Worm (Caenorhabditis elegans) whole organism, young adult: ENCODE measurements around the gene pelo-1.

Source experiments
- B0019.2 ChIP-seq: fragments of 200-800 bp; sonication (Bioruptor generic); conservative IDR thresholded peaks from 2 replicates; pipeline ENCODE4 v1.3.6; 2022; ENCODE audit warnings: missing genetic modification reagents, missing genetic modification characterization, missing compliant biosample characterization
- B0035.1 ChIP-seq: sonication (generic microtip); optimal IDR thresholded peaks from 2 replicates; lab custom pipeline; 2016; ENCODE audit warnings: missing genetic modification characterization, mild to moderate bottlenecking, missing compliant biosample characterization, missing genotype, missing genetic modification reagents
- C17E4.6 ChIP-seq: fragments of 200-800 bp; sonication (Bioruptor generic); IDR thresholded peaks from 2 replicates; pipeline ENCODE4 v1.3.6; 2022; ENCODE audit warnings: missing genetic modification reagents, missing genetic modification characterization, missing compliant biosample characterization
- F10E7.11 ChIP-seq: sonication (generic microtip); optimal IDR thresholded peaks from 2 replicates; lab custom pipeline; 2017; ENCODE audit warnings: mild to moderate bottlenecking, missing genetic modification characterization, moderate library complexity, missing compliant biosample characterization
- F33H1.4 ChIP-seq: fragments of 200-800 bp; sonication (Bioruptor generic); IDR thresholded peaks from 2 replicates; pipeline ENCODE4 v1.3.6; 2022; ENCODE audit warnings: missing genetic modification reagents, missing genetic modification characterization, missing compliant biosample characterization
- F37B4.10 ChIP-seq: fragments of 200-800 bp; sonication (Bioruptor generic); IDR thresholded peaks from 2 replicates; pipeline ENCODE4 v1.3.6; 2022; ENCODE audit warnings: missing genetic modification characterization, missing compliant biosample characterization
- F49E8.2 ChIP-seq: sonication (generic microtip); optimal IDR thresholded peaks from 3 replicates; lab custom pipeline; 2017; ENCODE audit warnings: missing genetic modification characterization, mild to moderate bottlenecking, missing compliant biosample characterization, antibody characterized with exemption, moderate library complexity; ENCODE audit not compliant: insufficient read depth
- F52B5.7 ChIP-seq: sonication (generic microtip); optimal IDR thresholded peaks from 2 replicates; lab custom pipeline; 2016; ENCODE audit warnings: mild to moderate bottlenecking, missing genetic modification characterization, missing compliant biosample characterization
- T07F8.4 ChIP-seq: sonication (generic microtip); optimal IDR thresholded peaks from 2 replicates; lab custom pipeline; 2016; ENCODE audit warnings: mild to moderate bottlenecking, missing genetic modification characterization, moderate library complexity, missing compliant biosample characterization
- ZK185.1 ChIP-seq: sonication (generic microtip); optimal IDR thresholded peaks from 2 replicates; lab custom pipeline; 2016; ENCODE audit warnings: mild to moderate bottlenecking, missing genetic modification characterization, missing compliant biosample characterization; ENCODE audit not compliant: poor library complexity, severe bottlenecking
- aptf-3 ChIP-seq: fragments of 200-800 bp; sonication (Bioruptor generic); IDR thresholded peaks from 2 replicates; pipeline ENCODE4 v1.3.6; 2022; ENCODE audit warnings: missing genetic modification characterization, missing compliant biosample characterization
- attf-6 ChIP-seq: fragments of 200-800 bp; sonication (Bioruptor generic); IDR thresholded peaks from 2 replicates; pipeline ENCODE4 v1.3.6; 2022; ENCODE audit warnings: missing genetic modification reagents, missing genetic modification characterization, missing compliant biosample characterization
- ceh-27 ChIP-seq: fragments of 200-800 bp; sonication (Bioruptor generic); optimal IDR thresholded peaks from 2 replicates; lab custom pipeline; 2018; ENCODE audit warnings: mild to moderate bottlenecking, missing genetic modification characterization, moderate library complexity, missing compliant biosample characterization
- ceh-40 ChIP-seq: fragments of 200-800 bp; sonication (Bioruptor generic); IDR thresholded peaks from 2 replicates; pipeline ENCODE4 v1.3.6; 2022; ENCODE audit warnings: missing genetic modification characterization, missing compliant biosample characterization
- ceh-58 ChIP-seq: fragments of 200-800 bp; sonication (Bioruptor generic); IDR thresholded peaks from 2 replicates; pipeline ENCODE4 v1.3.6; 2022; ENCODE audit warnings: missing genetic modification characterization, missing compliant biosample characterization
- dox-1 ChIP-seq: fragments of 200-800 bp; sonication (Bioruptor generic); IDR thresholded peaks from 2 replicates; pipeline ENCODE4 v1.3.6; 2022; ENCODE audit warnings: missing genetic modification reagents, missing genetic modification characterization, missing compliant biosample characterization
- him-1 ChIP-seq: sonication (generic microtip); optimal IDR thresholded peaks from 2 replicates; lab custom pipeline; 2016; ENCODE audit warnings: missing genotype, missing genetic modification reagents, missing genetic modification characterization, missing compliant biosample characterization
- hmg-1.2 ChIP-seq: fragments of 200-800 bp; sonication (Bioruptor generic); IDR thresholded peaks from 2 replicates; pipeline ENCODE4 v1.3.6; 2022; ENCODE audit warnings: missing genetic modification reagents, missing genetic modification characterization, missing compliant biosample characterization
- hrde-1 ChIP-seq: sonication (generic microtip); optimal IDR thresholded peaks from 2 replicates; lab custom pipeline; 2016; ENCODE audit warnings: missing genetic modification characterization, mild to moderate bottlenecking, missing compliant biosample characterization, moderate library complexity, missing genotype, missing genetic modification reagents, borderline replicate concordance
- hsf-1 ChIP-seq: fragments of 200-800 bp; sonication (Bioruptor generic); IDR thresholded peaks from 2 replicates; pipeline ENCODE4 v1.3.6; 2022; ENCODE audit warnings: missing genetic modification reagents, missing genetic modification characterization, missing compliant biosample characterization
- let-607 ChIP-seq, 2 experiments: fragments of 200-800 bp in 1 of 2; sonication (Bioruptor generic) in 1 of 2; sonication (generic microtip) in 1 of 2; optimal IDR thresholded peaks; 2 replicates each; lab custom pipeline; 2016 to 2018; ENCODE audit warnings: mild to moderate bottlenecking in 2 of 2, missing compliant biosample characterization in 2 of 2, missing genetic modification characterization in 2 of 2, moderate library complexity in 2 of 2, missing genotype in 1 of 2
- lin-35 ChIP-seq, 3 experiments: fragments of 150-350 bp in 2 of 3; sonication (generic microtip) in 1 of 3; optimal IDR thresholded peaks; 2 replicates each; lab custom pipeline; 2014 to 2018; ENCODE audit warnings: missing biosample characterization in 3 of 3, missing genetic modification characterization in 3 of 3, missing genetic modification reagents in 3 of 3
- lin-54 ChIP-seq: fragments of 200-800 bp; sonication (Bioruptor generic); optimal IDR thresholded peaks from 2 replicates; lab custom pipeline; 2018; ENCODE audit warnings: mild to moderate bottlenecking, missing genetic modification characterization, missing compliant biosample characterization
- lsy-27 ChIP-seq: sonication (generic microtip); optimal IDR thresholded peaks from 2 replicates; lab custom pipeline; 2017; ENCODE audit warnings: missing genetic modification characterization, mild to moderate bottlenecking, missing compliant biosample characterization, antibody characterized with exemption, missing genotype, borderline replicate concordance; ENCODE audit not compliant: insufficient read depth
- madf-3 ChIP-seq: fragments of 200-800 bp; sonication (Bioruptor generic); IDR thresholded peaks from 2 replicates; pipeline ENCODE4 v1.3.6; 2022; ENCODE audit warnings: missing genetic modification reagents, missing genetic modification characterization, missing compliant biosample characterization
- madf-8 ChIP-seq: fragments of 200-800 bp; sonication (Bioruptor generic); conservative IDR thresholded peaks from 2 replicates; pipeline ENCODE4 v1.3.6; 2022; ENCODE audit warnings: missing genetic modification reagents, missing genetic modification characterization, missing compliant biosample characterization
- nfya-2 ChIP-seq: fragments of 200-800 bp; sonication (Bioruptor generic); IDR thresholded peaks from 2 replicates; pipeline ENCODE4 v1.3.6; 2022; ENCODE audit warnings: missing genetic modification reagents, missing genetic modification characterization, missing compliant biosample characterization
- nhr-120 ChIP-seq: fragments of 200-800 bp; sonication (Bioruptor generic); IDR thresholded peaks from 2 replicates; pipeline ENCODE4 v1.3.6; 2022; ENCODE audit warnings: missing genetic modification characterization, missing compliant biosample characterization
- nhr-80 ChIP-seq: sonication (generic microtip); optimal IDR thresholded peaks from 2 replicates; lab custom pipeline; 2016; ENCODE audit warnings: missing genetic modification characterization, missing compliant biosample characterization
- rcor-1 ChIP-seq: fragments of 200-800 bp; sonication (Bioruptor generic); IDR thresholded peaks from 2 replicates; pipeline ENCODE4 v1.3.6; 2022; ENCODE audit warnings: missing genetic modification reagents, missing genetic modification characterization, missing compliant biosample characterization
- snpc-1.1 ChIP-seq: sonication (generic microtip); optimal IDR thresholded peaks from 2 replicates; lab custom pipeline; 2017; ENCODE audit warnings: missing genetic modification characterization, mild to moderate bottlenecking, missing compliant biosample characterization, antibody characterized with exemption, moderate library complexity, missing genotype, missing genetic modification reagents; ENCODE audit not compliant: insufficient read depth
- snpc-1.3 ChIP-seq: sonication (generic microtip); optimal IDR thresholded peaks from 2 replicates; lab custom pipeline; 2017; ENCODE audit warnings: missing genetic modification characterization, mild to moderate bottlenecking, missing compliant biosample characterization, antibody characterized with exemption, moderate library complexity, missing genotype, missing genetic modification reagents; ENCODE audit not compliant: insufficient read depth
- snpc-3.4 ChIP-seq: sonication (generic microtip); optimal IDR thresholded peaks from 2 replicates; lab custom pipeline; 2017; ENCODE audit warnings: missing genetic modification characterization, mild to moderate bottlenecking, missing compliant biosample characterization, antibody characterized with exemption, moderate library complexity, missing genotype, missing genetic modification reagents
- snpc-4 ChIP-seq, 5 experiments: fragments of 150-350 bp in 1 of 5; sonication (generic microtip) in 4 of 5; optimal IDR thresholded peaks; 2 replicates each; lab custom pipeline; 2014 to 2018; ENCODE audit warnings: missing genetic modification characterization in 5 of 5, missing biosample characterization in 3 of 5, antibody characterized with exemption in 2 of 5, mild to moderate bottlenecking in 2 of 5, missing compliant biosample characterization in 2 of 5, missing genotype in 2 of 5, moderate library complexity in 2 of 5, missing genetic modification reagents in 1 of 5
- sptf-2 ChIP-seq: fragments of 200-800 bp; sonication (Bioruptor generic); optimal IDR thresholded peaks from 2 replicates; lab custom pipeline; 2018; ENCODE audit warnings: mild to moderate bottlenecking, missing genetic modification characterization, missing compliant biosample characterization
- tlf-1 ChIP-seq: fragments of 200-800 bp; sonication (Bioruptor generic); optimal IDR thresholded peaks from 2 replicates; lab custom pipeline; 2018; ENCODE audit warnings: mild to moderate bottlenecking, missing genetic modification characterization, missing compliant biosample characterization
- zim-3 ChIP-seq: sonication (generic microtip); optimal IDR thresholded peaks from 2 replicates; lab custom pipeline; 2017; ENCODE audit warnings: mild to moderate bottlenecking, missing genetic modification characterization, moderate library complexity, missing compliant biosample characterization
- ztf-3 ChIP-seq: fragments of 200-800 bp; sonication (Bioruptor generic); optimal IDR thresholded peaks from 2 replicates; lab custom pipeline; 2018; ENCODE audit warnings: mild to moderate bottlenecking, missing genetic modification characterization, missing compliant biosample characterization

The pelo-1 gene

ce11 chrIII:4186751-4187309 lies 17.2 kb downstream of the pelo-1 start, which contains the start of gene lars-1:
Gene lars-1, minus strand, starts transcription at chrIII:4186801.
- peak; percentile 87 to 92 for TF ChIP-seq let-607 (tag; optimal IDR thresholded peaks at IDR 0.05; lab: Kevin White, UChicago)
- peak; percentile 48 for TF ChIP-seq nhr-80 (tag; lab: Kevin White, UChicago)
- no peak for TF ChIP-seq rcor-1

- TF ChIP-seq aptf-3, result 0 out of 2 replicates have a peak, but pooled peaks have one; percentile 20
- no peak for TF ChIP-seq madf-3 (GFP tag; lab: Robert Waterston, UW)
- no peak for TF ChIP-seq lin-35 (GFP tag; optimal IDR thresholded peaks at IDR 0.05; lab: Kevin White, UChicago)
- TF ChIP-seq ceh-27 (GFP tag; lab: Kevin White, UChicago), result no peak
Measured at ce11 chrIII:4181338-4181737, 22.7 kb downstream of the pelo-1 start, which contains the start of gene C16C10.1. Gene C16C10.1, minus strand, starts transcription at chrIII:4181438.

- TF ChIP-seq hsf-1 (GFP tag; lab: Robert Waterston, UW) (0 out of 2 replicates have a peak, but pooled peaks have one; percentile 27), nhr-80 (tag; lab: Kevin White, UChicago) (no peak)
Measured at ce11 chrIII:4178564-4178963, 25.5 kb downstream of the pelo-1 start, which contains the start of gene C16C10.2. Gene C16C10.2, minus strand, starts transcription at chrIII:4178664.

DNA sequence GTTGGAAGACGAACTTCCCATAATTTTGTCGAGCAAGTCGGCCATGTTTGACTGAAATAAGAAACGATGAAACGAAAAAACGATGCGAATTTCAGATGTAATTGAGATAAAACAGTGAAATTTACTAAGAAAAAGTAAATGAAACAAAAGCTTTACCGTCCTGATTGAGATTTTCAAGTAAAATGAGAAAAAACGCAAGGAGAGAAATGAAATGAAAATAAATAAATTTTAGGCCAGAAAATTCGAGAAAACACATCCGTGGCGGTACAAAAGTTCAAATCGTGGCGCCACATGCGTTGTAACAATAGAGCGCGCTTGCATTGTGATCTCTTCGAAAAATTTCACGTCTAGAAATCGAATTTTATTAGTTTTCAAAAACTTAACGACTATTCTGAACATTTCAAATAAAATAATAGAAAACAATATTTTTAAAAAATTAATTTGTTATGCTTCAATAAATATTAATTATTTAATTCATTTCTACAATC lies 27.9 kb downstream of the pelo-1 start, which contains the start of the genes hrde-1 and C16C10.13:
hrde-1 (minus strand) TSS at position 51 of the 488 bp plus-strand sequence.
C16C10.13 (plus strand) TSS at position 332 of the 488 bp plus-strand sequence.
- TF ChIP-seq sptf-2, result no peak
- TF ChIP-seq ceh-40 (GFP tag; lab: Robert Waterston, UW), result no peak
- peak; percentile 79 for TF ChIP-seq tlf-1 (GFP tag; lab: Kevin White, UChicago)
- no peak for TF ChIP-seq let-607 (tag; optimal IDR thresholded peaks at IDR 0.05; lab: Kevin White, UChicago)
- TF ChIP-seq attf-6, result 0 out of 2 replicates have a peak, but pooled peaks have one; percentile 17
- TF ChIP-seq ceh-58, result no peak
- no peak for TF ChIP-seq F52B5.7 (tag; lab: Kevin White, UChicago)
- TF ChIP-seq snpc-3.4 (tag; lab: Kevin White, UChicago), result peak; percentile 91
- peak; percentile 78 for TF ChIP-seq F33H1.4
- TF ChIP-seq dox-1 (GFP tag; lab: Robert Waterston, UW), result peak; percentile 78
- TF ChIP-seq rcor-1, result peak; percentile 80
- TF ChIP-seq him-1, result peak; percentile 51
- TF ChIP-seq snpc-4 (GFP tag; optimal IDR thresholded peaks at IDR 0.05; lab: Kevin White, UChicago), result no peak
- TF ChIP-seq snpc-4 (tag; optimal IDR thresholded peaks at IDR 0.05; lab: Kevin White, UChicago), result peak in 1 of 4 experiments; percentile 56
- peak; percentile 98 for TF ChIP-seq madf-8 (GFP tag; lab: Robert Waterston, UW)
- TF ChIP-seq ZK185.1 (tag; lab: Kevin White, UChicago), result no peak
- TF ChIP-seq zim-3 (tag; lab: Kevin White, UChicago), result no peak
- peak; percentile 43 for TF ChIP-seq snpc-1.1
- no peak for TF ChIP-seq nhr-120 (GFP tag; lab: Robert Waterston, UW)
- TF ChIP-seq B0035.1 (tag; lab: Kevin White, UChicago), result no peak
- no peak for TF ChIP-seq T07F8.4 (tag; lab: Kevin White, UChicago)
- TF ChIP-seq F10E7.11 (tag; lab: Kevin White, UChicago), result no peak
- peak; percentile 82 for TF ChIP-seq snpc-1.3 (tag; lab: Kevin White, UChicago)
- TF ChIP-seq lsy-27 (tag; lab: Kevin White, UChicago), result peak; percentile 21
- no peak for TF ChIP-seq nfya-2 (GFP tag; lab: Robert Waterston, UW)
- TF ChIP-seq C17E4.6 (GFP tag; lab: Robert Waterston, UW), result peak; percentile 66; the same call in 1 of the 2 replicates
- TF ChIP-seq hrde-1 (tag; lab: Kevin White, UChicago), result peak; percentile 98
- peak; percentile 87 for TF ChIP-seq madf-3 (GFP tag; lab: Robert Waterston, UW)
- TF ChIP-seq lin-54 (GFP tag; lab: Kevin White, UChicago), result peak; percentile 88
- peak; percentile 23; the same call in 1 of the 2 replicates for TF ChIP-seq hmg-1.2 (GFP tag; lab: Robert Waterston, UW)
- TF ChIP-seq F37B4.10 (GFP tag; lab: Robert Waterston, UW), result no peak
- TF ChIP-seq ztf-3 (GFP tag; lab: Kevin White, UChicago), result no peak
- TF ChIP-seq F49E8.2 (tag; lab: Kevin White, UChicago), result peak; percentile 93
- TF ChIP-seq B0019.2 (GFP tag; lab: Robert Waterston, UW), result peak; percentile 82
